Worm (Caenorhabditis elegans) whole organism, mixed stage, embryonic: ENCODE data around the gene C44B9.3.
A peak's percentile ranks its signal among the peaks of the same experiment; 100 is the strongest.

Experiments
- bed-3 ChIP-seq: fragments of 200-800 bp; sonication (Bioruptor generic); optimal IDR thresholded peaks from 3 replicates; lab custom pipeline; 2018; ENCODE audit warnings: mild to moderate bottlenecking, missing genetic modification characterization, moderate library complexity, missing compliant biosample characterization
- ceh-39 ChIP-seq: fragments of 150-350 bp; optimal IDR thresholded peaks from 2 replicates; lab custom pipeline; 2014; ENCODE audit warnings: missing biosample characterization, missing genetic modification characterization
- ceh-43 ChIP-seq: fragments of 200-800 bp; sonication (Bioruptor generic); optimal IDR thresholded peaks from 2 replicates; lab custom pipeline; 2018; ENCODE audit warnings: mild to moderate bottlenecking, missing genetic modification characterization, moderate library complexity, missing compliant biosample characterization
- drap-1 ChIP-seq: fragments of 200-800 bp; sonication (Bioruptor generic); optimal IDR thresholded peaks from 3 replicates; lab custom pipeline; 2018; ENCODE audit warnings: mild to moderate bottlenecking, missing genetic modification characterization, missing compliant biosample characterization
- elt-1 ChIP-seq: sonication (generic microtip); optimal IDR thresholded peaks from 2 replicates; lab custom pipeline; 2017; ENCODE audit warnings: missing genetic modification characterization, mild to moderate bottlenecking, missing compliant biosample characterization, antibody characterized with exemption, moderate library complexity, borderline replicate concordance; ENCODE audit not compliant: insufficient read depth
- flh-1 ChIP-seq: fragments of 200-800 bp; sonication (Bioruptor generic); optimal IDR thresholded peaks from 2 replicates; lab custom pipeline; 2018; ENCODE audit warnings: mild to moderate bottlenecking, missing genetic modification characterization, moderate library complexity, missing compliant biosample characterization
- ham-2 ChIP-seq: fragments of 200-800 bp; sonication (Bioruptor generic); optimal IDR thresholded peaks from 2 replicates; lab custom pipeline; 2018; ENCODE audit warnings: mild to moderate bottlenecking, missing genetic modification characterization, missing compliant biosample characterization
- mab-5 ChIP-seq: fragments of 150-350 bp; optimal IDR thresholded peaks from 2 replicates; lab custom pipeline; 2014; ENCODE audit warnings: missing biosample characterization, missing genetic modification characterization
- mep-1 ChIP-seq: fragments of 150-350 bp; optimal IDR thresholded peaks from 2 replicates; lab custom pipeline; 2017; ENCODE audit warnings: missing biosample characterization, missing genetic modification reagents, missing genetic modification characterization, inconsistent platforms
- pha-4 ChIP-seq: fragments of 150-350 bp; optimal IDR thresholded peaks from 2 replicates; lab custom pipeline; 2018; ENCODE audit warnings: missing biosample characterization, missing genetic modification reagents, missing genetic modification characterization
- sem-2 ChIP-seq: fragments of 200-800 bp; sonication (Bioruptor generic); optimal IDR thresholded peaks from 2 replicates; lab custom pipeline; 2018; ENCODE audit warnings: mild to moderate bottlenecking, missing genetic modification characterization, missing compliant biosample characterization
- unc-39 ChIP-seq: fragments of 150-350 bp; optimal IDR thresholded peaks from 2 replicates; lab custom pipeline; 2014; ENCODE audit warnings: missing biosample characterization, missing genetic modification characterization
- unc-62 ChIP-seq: fragments of 150-350 bp; optimal IDR thresholded peaks from 2 replicates; lab custom pipeline; 2014; ENCODE audit warnings: missing biosample characterization, missing genetic modification reagents, missing genetic modification characterization
- zip-8 ChIP-seq: fragments of 150-350 bp; optimal IDR thresholded peaks from 2 replicates; lab custom pipeline; 2014; ENCODE audit warnings: missing biosample characterization, missing genetic modification characterization

The C44B9.3 gene

ce11 chrIII:10832636-10833035 lies 47.3 kb downstream of the C44B9.3 start, which contains the start of gene sbsp-1:
TSS of gene sbsp-1 (plus strand) at chrIII:10832936.
- TF ChIP-seq mep-1 (tag; lab: Kevin White, UChicago) (no peak), drap-1 (no peak), mab-5 (no peak), unc-62 (GFP tag; lab: Kevin White, UChicago) (no peak), unc-39 (no peak), flh-1 (GFP tag; lab: Kevin White, UChicago) (no peak), sem-2 (GFP tag; lab: Kevin White, UChicago) (no peak), pha-4 (tag; lab: Kevin White, UChicago) (no peak), ceh-43 (GFP tag; lab: Kevin White, UChicago) (no peak), bed-3 (GFP tag; lab: Kevin White, UChicago) (no peak), ham-2 (no peak), ceh-39 (tag; lab: Kevin White, UChicago) (no peak)
- TF ChIP-seq, all 35 proteins: peak for 0

DNA sequence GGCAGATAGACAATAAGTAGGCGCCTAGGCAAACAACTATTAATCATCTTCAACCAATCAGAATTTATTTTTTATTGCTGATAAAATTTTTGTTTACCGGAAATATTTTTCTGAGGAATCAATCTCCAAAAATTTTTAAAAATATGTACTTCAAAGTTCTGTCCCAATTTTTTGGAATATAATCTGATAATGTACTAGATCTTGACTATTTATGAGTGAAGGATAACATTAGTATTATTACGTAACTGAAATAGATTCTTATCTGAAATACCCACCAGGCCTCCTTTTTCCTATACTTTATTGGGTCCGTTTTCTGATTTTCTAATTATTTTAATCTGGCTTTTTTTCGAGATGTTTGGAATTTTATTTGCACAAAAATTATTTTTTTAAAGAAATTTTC lies 48.5 kb downstream of the C44B9.3 start:
- no peak for TF ChIP-seq unc-39
- TF ChIP-seq zip-8 = peak; percentile 6
- peak; percentile 59 for TF ChIP-seq elt-1 (tag; lab: Kevin White, UChicago)
